Worm (Caenorhabditis elegans) whole organism, L3 larva: ENCODE measurements around the gene F53F1.2.

Source experiments
- R02D3.7 ChIP-seq: fragments of 150-350 bp; optimal IDR thresholded peaks from 2 replicates; lab custom pipeline; 2014; ENCODE audit warnings: missing biosample characterization, missing genetic modification characterization
- ZK546.5 ChIP-seq: sonication (generic microtip); optimal IDR thresholded peaks from 2 replicates; lab custom pipeline; 2017; ENCODE audit warnings: missing biosample characterization, missing genetic modification characterization
- ama-1 ChIP-seq: fragments of 150-350 bp; optimal IDR thresholded peaks from 2 replicates; lab custom pipeline; 2018
- ceh-9 ChIP-seq: sonication (generic microtip); optimal IDR thresholded peaks from 2 replicates; lab custom pipeline; 2018; ENCODE audit warnings: missing biosample characterization, missing genetic modification characterization
- elt-2 ChIP-seq: sonication (generic microtip); optimal IDR thresholded peaks from 2 replicates; lab custom pipeline; 2016; ENCODE audit warnings: missing genetic modification reagents, mild to moderate bottlenecking, missing genetic modification characterization, missing compliant biosample characterization
- fkh-10 ChIP-seq: sonication (generic microtip); optimal IDR thresholded peaks from 2 replicates; lab custom pipeline; 2017; ENCODE audit warnings: missing biosample characterization, missing genetic modification reagents, missing genetic modification characterization
- lin-39 ChIP-seq: fragments of 150-350 bp; optimal IDR thresholded peaks from 2 replicates; lab custom pipeline; 2018; ENCODE audit warnings: missing biosample characterization, missing genetic modification reagents, missing genetic modification characterization
- nhr-237 ChIP-seq: fragments of 150-350 bp; optimal IDR thresholded peaks from 2 replicates; lab custom pipeline; 2014; ENCODE audit warnings: missing biosample characterization, missing genetic modification characterization
- nhr-28 ChIP-seq: fragments of 150-350 bp; optimal IDR thresholded peaks from 2 replicates; lab custom pipeline; 2014; ENCODE audit warnings: missing biosample characterization, missing genetic modification characterization
- snpc-4 ChIP-seq: fragments of 150-350 bp; optimal IDR thresholded peaks from 2 replicates; lab custom pipeline; 2014; ENCODE audit warnings: missing biosample characterization, missing genetic modification characterization
- tbx-2 ChIP-seq: sonication (generic microtip); optimal IDR thresholded peaks from 2 replicates; lab custom pipeline; 2016; ENCODE audit warnings: mild to moderate bottlenecking, missing genetic modification characterization, missing compliant biosample characterization
- ztf-11 ChIP-seq: fragments of 150-350 bp; optimal IDR thresholded peaks from 2 replicates; lab custom pipeline; 2014; ENCODE audit warnings: missing biosample characterization, missing genetic modification characterization
- ztf-4 ChIP-seq: fragments of 150-350 bp; optimal IDR thresholded peaks from 2 replicates; lab custom pipeline; 2014; ENCODE audit warnings: missing biosample characterization, missing genetic modification characterization

- TF ChIP-seq fkh-10 (GFP tag; lab: Kevin White, UChicago) (no peak), ama-1 (lab: Kevin White, UChicago) (no peak), nhr-28 (tag; lab: Kevin White, UChicago) (no peak), ztf-11 (tag; lab: Kevin White, UChicago) (no peak), tbx-2 (tag; lab: Kevin White, UChicago) (no peak), ztf-4 (tag; lab: Kevin White, UChicago) (no peak), lin-39 (tag; lab: Kevin White, UChicago) (no peak), snpc-4 (tag; lab: Kevin White, UChicago) (no peak), ZK546.5 (no peak), nhr-237 (tag; lab: Kevin White, UChicago) (no peak), elt-2 (tag; lab: Kevin White, UChicago) (no peak), ceh-9 (tag; lab: Kevin White, UChicago) (no peak), R02D3.7 (tag; lab: Kevin White, UChicago) (no peak)
Measured at ce11 chrV:13420640-13421039, 14.0 kb downstream of the F53F1.2 start, which contains the start of gene srv-8.
